Worm (Caenorhabditis elegans): ENCODE results near the gene hda-2.

Gene hda-2

DNA sequence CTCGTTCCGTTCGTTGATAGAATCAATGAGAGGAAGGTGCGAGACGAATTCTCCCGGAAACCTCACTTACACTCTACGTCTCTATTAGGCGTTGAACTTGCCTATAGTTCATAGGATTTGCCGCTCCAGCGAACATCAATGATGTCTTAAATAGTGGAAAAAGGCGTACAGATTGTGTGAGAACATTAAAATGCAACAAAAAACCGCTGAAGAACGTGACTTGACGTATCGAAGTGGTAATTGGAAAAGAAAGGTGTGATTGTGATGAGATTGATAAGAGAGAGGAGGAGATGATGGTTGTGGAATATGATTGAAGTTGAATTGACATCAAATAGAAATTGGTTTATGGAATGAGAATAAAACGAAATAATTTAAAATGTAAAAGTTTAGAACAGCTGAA lies 11.6 kb upstream of the hda-2 start:
- TF ChIP-seq cog-1 (tag; optimal IDR thresholded peaks at IDR 0.05), result no peak
- TF ChIP-seq ztf-29 (GFP tag; IDR thresholded peaks at IDR 0.05), result no peak
- no peak for TF ChIP-seq ref-1 (GFP tag; conservative IDR thresholded peaks at IDR 0.05)
- TF ChIP-seq flt-1 (GFP tag; IDR thresholded peaks at IDR 0.05), result no peak
- no peak for TF ChIP-seq T22C8.4 (GFP tag; IDR thresholded peaks at IDR 0.05)
- TF ChIP-seq tab-1 (GFP tag; IDR thresholded peaks at IDR 0.05), result no peak
- no peak for TF ChIP-seq med-1 (GFP tag; optimal IDR thresholded peaks at IDR 0.05; ENCODE audit: insufficient read depth)

DNA sequence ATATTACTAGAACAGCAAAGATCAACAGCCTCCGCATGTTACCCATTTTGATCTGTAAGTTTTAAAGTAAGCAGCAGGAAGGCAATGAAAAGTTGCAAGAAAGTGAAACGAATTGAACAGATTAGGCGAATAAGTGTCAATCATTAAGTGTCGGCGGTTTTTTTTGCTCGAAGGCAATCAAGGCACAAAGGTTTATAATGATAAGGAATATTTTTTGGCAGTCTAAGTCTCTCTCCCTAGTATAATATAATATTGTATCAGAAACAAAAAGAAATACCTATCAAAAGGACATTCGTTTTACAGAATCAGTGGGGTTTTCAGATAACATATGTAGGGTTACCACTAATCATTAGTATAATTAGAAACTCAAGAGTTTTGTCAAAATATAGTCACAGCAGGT lies 10.3 kb upstream of the hda-2 start, which contains the start of gene nrf-6:
TSS of gene nrf-6 (minus strand) at position 52 of the 400 bp plus-strand sequence.
- TF ChIP-seq ztf-23 (GFP tag; IDR thresholded peaks at IDR 0.05) (no peak), tab-1 (GFP tag; IDR thresholded peaks at IDR 0.05) (no peak), ref-1 (GFP tag; conservative IDR thresholded peaks at IDR 0.05) (no peak), cog-1 (tag; optimal IDR thresholded peaks at IDR 0.05) (no peak), med-1 (GFP tag; optimal IDR thresholded peaks at IDR 0.05; ENCODE audit: insufficient read depth) (no peak), T22C8.4 (GFP tag; IDR thresholded peaks at IDR 0.05) (no peak), flt-1 (GFP tag; IDR thresholded peaks at IDR 0.05) (no peak), klf-2 (GFP tag; conservative IDR thresholded peaks at IDR 0.05) (no peak), ztf-29 (GFP tag; IDR thresholded peaks at IDR 0.05) (no peak)

DNA sequence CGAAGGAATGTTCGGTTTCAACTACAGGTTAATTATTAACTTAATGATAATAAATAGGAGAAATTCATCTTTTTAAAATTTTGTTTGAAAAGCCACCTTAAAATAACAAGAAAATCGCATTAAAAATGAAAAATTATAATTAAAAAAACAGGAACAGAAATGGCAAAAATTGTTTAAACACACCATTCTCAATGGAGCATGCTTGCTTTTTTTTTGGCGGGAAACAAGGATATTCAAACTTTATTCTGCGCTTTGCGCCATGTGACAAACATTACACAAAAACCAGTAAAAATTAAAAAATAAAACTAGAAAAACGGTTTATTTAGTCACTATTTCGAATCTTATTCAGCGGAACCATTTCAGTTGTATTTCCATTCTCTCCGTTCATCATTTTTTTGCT lies 6.4 kb upstream of the hda-2 start:
- TF ChIP-seq ztf-23 (GFP tag; IDR thresholded peaks at IDR 0.05), result no peak
- TF ChIP-seq ref-1 (GFP tag; conservative IDR thresholded peaks at IDR 0.05), result no peak
- TF ChIP-seq klf-2 (GFP tag; conservative IDR thresholded peaks at IDR 0.05), result no peak
- no peak for TF ChIP-seq T22C8.4 (GFP tag; IDR thresholded peaks at IDR 0.05)
- TF ChIP-seq flt-1 (GFP tag; IDR thresholded peaks at IDR 0.05), result no peak
- no peak for TF ChIP-seq ztf-29 (GFP tag; IDR thresholded peaks at IDR 0.05)
- TF ChIP-seq tab-1 (GFP tag; IDR thresholded peaks at IDR 0.05), result no peak
- no peak for TF ChIP-seq cog-1 (tag; optimal IDR thresholded peaks at IDR 0.05)
- TF ChIP-seq med-1 (GFP tag; optimal IDR thresholded peaks at IDR 0.05; ENCODE audit: insufficient read depth), result no peak

DNA sequence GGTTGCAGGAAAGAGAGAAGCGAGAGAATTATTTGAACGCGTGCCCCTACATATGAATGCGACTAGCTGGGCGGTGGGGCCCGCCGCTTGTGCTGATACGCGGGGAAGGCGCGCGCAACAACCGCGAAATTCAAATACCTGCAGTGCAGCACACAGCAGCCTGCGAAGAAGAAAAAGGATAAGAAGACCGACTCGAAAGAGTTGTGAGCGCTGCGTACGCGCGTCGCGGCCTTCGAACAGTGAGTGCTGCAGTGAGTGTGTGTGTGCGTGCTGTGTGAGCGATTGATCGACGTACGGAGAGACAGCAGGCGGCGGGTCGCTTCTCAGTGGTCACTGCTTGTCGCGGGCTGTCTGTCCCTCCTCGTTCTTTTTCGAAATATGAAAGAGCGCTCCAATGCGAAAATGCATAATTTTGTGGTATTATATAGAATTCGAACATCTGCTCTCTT lies 5.9 kb upstream of the hda-2 start:
- TF ChIP-seq flt-1 (GFP tag; IDR thresholded peaks at IDR 0.05) (peak; percentile 74; the same call in 1 of the 2 replicates), ztf-29 (GFP tag; IDR thresholded peaks at IDR 0.05) (peak; percentile 60; the same call in 1 of the 2 replicates), tab-1 (GFP tag; IDR thresholded peaks at IDR 0.05) (no peak), med-1 (GFP tag; optimal IDR thresholded peaks at IDR 0.05; ENCODE audit: insufficient read depth) (no peak), ztf-23 (GFP tag; IDR thresholded peaks at IDR 0.05) (peak; percentile 79), ref-1 (GFP tag; conservative IDR thresholded peaks at IDR 0.05) (no peak), klf-2 (GFP tag; conservative IDR thresholded peaks at IDR 0.05) (no peak), cog-1 (tag; optimal IDR thresholded peaks at IDR 0.05) (peak; percentile 77), T22C8.4 (GFP tag; IDR thresholded peaks at IDR 0.05) (peak; percentile 62)

DNA sequence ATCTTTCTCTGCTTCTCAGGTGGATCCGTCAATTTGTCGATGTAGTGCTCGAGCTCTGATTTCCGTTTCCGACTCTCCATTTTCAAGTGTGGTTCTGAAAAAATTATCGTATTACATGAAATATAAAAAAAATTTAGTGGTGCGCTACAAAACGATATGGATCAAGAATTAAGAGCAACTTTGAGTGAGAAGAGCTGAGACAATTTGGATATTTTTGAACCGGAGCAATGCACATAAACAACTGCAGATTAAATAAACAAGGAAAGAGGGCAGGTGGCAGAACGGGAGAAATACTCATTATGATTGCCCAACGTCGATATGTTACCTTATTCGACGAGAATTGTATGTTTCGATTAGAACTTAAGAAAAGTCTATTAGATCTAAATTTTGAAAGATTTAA lies 5.3 kb upstream of the hda-2 start, which contains the start of gene swsn-7:
TSS of gene swsn-7 (minus strand) at position 101 of the 400 bp plus-strand sequence.
- TF ChIP-seq flt-1 (GFP tag; IDR thresholded peaks at IDR 0.05) (no peak), klf-2 (GFP tag; conservative IDR thresholded peaks at IDR 0.05) (no peak), ref-1 (GFP tag; conservative IDR thresholded peaks at IDR 0.05) (no peak), ztf-23 (GFP tag; IDR thresholded peaks at IDR 0.05) (no peak), cog-1 (tag; optimal IDR thresholded peaks at IDR 0.05) (no peak), med-1 (GFP tag; optimal IDR thresholded peaks at IDR 0.05; ENCODE audit: insufficient read depth) (no peak), tab-1 (GFP tag; IDR thresholded peaks at IDR 0.05) (no peak), T22C8.4 (GFP tag; IDR thresholded peaks at IDR 0.05) (no peak), ztf-29 (GFP tag; IDR thresholded peaks at IDR 0.05) (no peak)

DNA sequence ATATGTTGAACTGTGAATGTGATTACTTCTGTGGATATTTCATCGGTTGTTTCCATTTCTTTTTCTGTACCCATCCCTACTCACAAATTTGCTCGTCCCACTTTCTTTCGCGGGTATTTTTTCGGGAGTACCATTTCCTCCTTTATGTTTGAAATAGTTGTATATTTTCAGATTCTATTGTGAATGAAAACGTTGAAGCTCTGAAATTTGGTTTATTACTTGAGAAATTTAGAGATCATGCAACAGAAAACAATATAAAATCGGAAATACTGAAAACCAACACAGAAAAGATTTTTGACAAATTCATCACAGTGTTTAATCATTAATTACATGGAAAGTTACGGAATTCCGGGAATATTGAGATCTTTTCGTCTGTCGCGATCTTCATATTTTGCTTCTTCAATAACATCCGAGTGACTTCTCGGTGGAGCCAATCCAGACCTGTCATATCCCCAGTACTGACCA lies 1.7 kb downstream of the hda-2 start:
- no peak for TF ChIP-seq tab-1 (GFP tag; IDR thresholded peaks at IDR 0.05)
- no peak for TF ChIP-seq med-1 (GFP tag; optimal IDR thresholded peaks at IDR 0.05; ENCODE audit: insufficient read depth)
- no peak for TF ChIP-seq flt-1 (GFP tag; IDR thresholded peaks at IDR 0.05)
- TF ChIP-seq ztf-29 (GFP tag; IDR thresholded peaks at IDR 0.05), result no peak
- TF ChIP-seq T22C8.4 (GFP tag; IDR thresholded peaks at IDR 0.05), result no peak
- TF ChIP-seq klf-2 (GFP tag; conservative IDR thresholded peaks at IDR 0.05), result no peak
- TF ChIP-seq ztf-23 (GFP tag; IDR thresholded peaks at IDR 0.05), result no peak
- TF ChIP-seq ref-1 (GFP tag; conservative IDR thresholded peaks at IDR 0.05), result no peak
- TF ChIP-seq cog-1 (tag; optimal IDR thresholded peaks at IDR 0.05), result no peak

DNA sequence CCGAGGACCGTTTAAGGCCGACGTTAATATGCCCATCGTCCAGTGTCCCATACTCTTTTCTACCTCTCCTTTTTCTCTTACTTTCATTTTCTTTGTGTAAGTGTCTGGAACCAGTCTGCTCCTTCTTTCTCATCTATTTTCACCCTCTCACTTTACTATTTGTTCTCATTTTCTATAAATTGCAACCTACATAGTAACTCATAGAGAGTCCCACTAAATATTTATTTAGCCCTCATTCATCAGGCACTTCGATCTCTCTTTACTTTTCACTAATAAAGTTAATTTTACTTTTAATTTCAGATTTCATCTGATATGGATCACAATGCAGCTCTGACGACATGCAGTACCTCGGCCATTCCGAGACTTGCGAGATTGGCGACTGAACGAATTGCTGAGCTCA lies 5.0 kb downstream of the hda-2 start, which contains the start of gene zyg-11:
TSS of gene zyg-11 (plus strand) at position 301 of the 400 bp plus-strand sequence.
- no peak for TF ChIP-seq ztf-23 (GFP tag; IDR thresholded peaks at IDR 0.05)
- TF ChIP-seq ztf-29 (GFP tag; IDR thresholded peaks at IDR 0.05), result no peak
- no peak for TF ChIP-seq med-1 (GFP tag; optimal IDR thresholded peaks at IDR 0.05; ENCODE audit: insufficient read depth)
- TF ChIP-seq T22C8.4 (GFP tag; IDR thresholded peaks at IDR 0.05), result no peak
- TF ChIP-seq flt-1 (GFP tag; IDR thresholded peaks at IDR 0.05), result no peak
- no peak for TF ChIP-seq klf-2 (GFP tag; conservative IDR thresholded peaks at IDR 0.05)
- TF ChIP-seq cog-1 (tag; optimal IDR thresholded peaks at IDR 0.05), result no peak
- TF ChIP-seq ref-1 (GFP tag; conservative IDR thresholded peaks at IDR 0.05), result no peak
- TF ChIP-seq tab-1 (GFP tag; IDR thresholded peaks at IDR 0.05), result no peak

DNA sequence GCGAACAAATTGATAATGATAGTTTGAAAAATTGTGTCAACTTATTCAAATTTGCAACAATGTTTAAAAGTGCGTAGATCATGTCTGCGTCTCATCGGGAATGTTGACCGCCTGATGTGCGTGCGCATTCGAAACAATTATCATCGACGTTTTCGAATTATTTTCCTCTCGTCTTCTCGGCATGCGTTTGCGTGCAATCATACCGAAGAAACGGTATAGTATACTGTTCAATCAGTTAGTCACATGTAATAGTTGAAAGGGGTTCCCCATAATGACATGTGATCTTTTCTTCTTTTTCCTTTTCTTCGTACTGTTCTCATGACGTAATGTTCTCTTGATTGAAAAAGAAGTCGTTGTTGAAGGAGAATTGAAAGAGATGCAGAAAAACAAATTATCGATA lies 5.6 kb downstream of the hda-2 start:
- TF ChIP-seq flt-1 (GFP tag; IDR thresholded peaks at IDR 0.05), result no peak
- TF ChIP-seq tab-1 (GFP tag; IDR thresholded peaks at IDR 0.05), result no peak
- TF ChIP-seq ztf-29 (GFP tag; IDR thresholded peaks at IDR 0.05), result no peak
- no peak for TF ChIP-seq ref-1 (GFP tag; conservative IDR thresholded peaks at IDR 0.05)
- TF ChIP-seq ztf-23 (GFP tag; IDR thresholded peaks at IDR 0.05), result no peak

DNA sequence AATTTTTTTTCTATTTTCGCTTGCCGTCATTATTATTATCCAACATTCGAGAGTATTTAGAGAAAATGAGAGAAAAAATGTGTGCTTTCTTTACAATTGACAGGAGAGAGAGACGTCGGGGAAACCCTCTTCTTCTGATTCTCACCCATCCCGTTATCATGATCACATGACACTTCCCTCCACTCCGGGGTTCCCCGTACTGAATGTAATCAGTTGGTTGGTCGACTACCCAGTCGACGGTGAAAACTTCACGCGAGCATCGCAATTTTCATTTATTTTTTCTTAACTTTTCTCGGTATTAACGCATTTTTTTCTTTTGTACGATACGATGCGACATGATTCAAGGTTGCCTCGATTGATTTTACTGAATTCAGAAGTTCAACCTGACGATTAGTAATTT lies 6.2 kb downstream of the hda-2 start:
- TF ChIP-seq ref-1 (GFP tag; conservative IDR thresholded peaks at IDR 0.05) (no peak), cog-1 (tag; optimal IDR thresholded peaks at IDR 0.05) (no peak), tab-1 (GFP tag; IDR thresholded peaks at IDR 0.05) (no peak)

DNA sequence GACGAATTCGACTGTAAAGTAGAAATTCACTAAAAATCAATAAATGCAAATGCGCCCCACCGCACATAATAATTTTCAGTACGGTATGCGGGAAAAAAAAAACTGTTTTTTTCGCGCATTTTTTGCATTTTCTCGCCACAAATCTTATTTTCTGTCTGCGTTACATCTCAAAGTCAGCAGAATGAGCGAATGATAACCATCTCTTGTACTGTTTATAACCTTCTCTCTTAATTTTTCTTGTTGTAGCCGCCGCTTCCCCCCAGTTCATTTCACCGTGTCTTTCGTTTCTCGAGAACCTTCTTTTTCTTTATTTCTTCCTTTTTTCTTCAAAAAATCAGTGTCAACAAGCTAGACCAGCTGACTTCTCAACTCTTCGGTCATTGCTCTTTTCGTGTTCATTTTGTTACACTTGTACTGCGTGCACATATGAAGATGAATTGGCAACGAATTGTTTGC lies 6.8 kb downstream of the hda-2 start:
- TF ChIP-seq ztf-29 (GFP tag; IDR thresholded peaks at IDR 0.05) (no peak), T22C8.4 (GFP tag; IDR thresholded peaks at IDR 0.05) (0 out of 2 replicates have a peak, but pooled peaks have one; percentile 13)
